Fruit fly (Drosophila melanogaster): ENCODE measurements around the gene CG31342.

The CG31342 gene

DNA sequence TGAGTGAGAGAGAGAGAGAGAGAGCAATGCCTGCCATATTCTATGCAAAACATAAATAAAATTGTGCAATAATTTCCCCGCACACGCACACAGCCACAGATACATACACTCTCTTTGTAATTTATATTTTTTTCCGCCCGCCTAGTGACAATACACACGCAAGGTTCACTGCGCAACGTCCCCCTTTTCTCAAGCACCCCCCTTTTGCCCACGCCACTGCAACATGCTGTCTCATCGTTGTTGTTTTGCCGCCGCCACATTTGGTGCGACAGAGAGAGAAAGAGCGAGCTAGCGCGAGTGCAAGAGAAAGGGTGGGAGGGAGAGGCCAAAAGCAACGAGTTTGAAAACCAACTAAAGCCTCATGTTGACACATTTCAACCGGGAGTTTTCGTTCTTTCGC, 26.5 kb downstream of the CG31342 start (continued):
- TF ChIP-seq CG2129 (GFP tag; IDR thresholded peaks at IDR 0.05; ENCODE audit: partially characterized antibody) (no peak), CG1602 (GFP tag; optimal IDR thresholded peaks at IDR 0.05) (peak; percentile 26), CG4328 (GFP tag; optimal IDR thresholded peaks at IDR 0.05) (peak; percentile 18), Doc2 (GFP tag; IDR thresholded peaks at IDR 0.05) (no peak), Hr39 (optimal IDR thresholded peaks at IDR 0.05) (no peak), hkb (optimal IDR thresholded peaks at IDR 0.05) (no peak), hkb (GFP tag; IDR thresholded peaks at IDR 0.05) (peak; percentile 60), Hsf (GFP tag; optimal IDR thresholded peaks at IDR 0.05) (peak; percentile 44), ranshi (GFP tag; IDR thresholded peaks at IDR 0.05) (peak; percentile 55; the same call in 1 of the 2 replicates), ems (GFP tag; optimal IDR thresholded peaks at IDR 0.05) (peak; percentile 61), CoRest (tag; optimal IDR thresholded peaks at IDR 0.05) (peak; percentile 55), wor (GFP tag; IDR thresholded peaks at IDR 0.05) (peak; percentile 45; the same call in 1 of the 2 replicates), MESR4 (GFP tag; optimal IDR thresholded peaks at IDR 0.05) (peak; percentile 32), CG15011 (GFP tag; optimal IDR thresholded peaks at IDR 0.05) (no peak), CG11247 (GFP tag; IDR thresholded peaks at IDR 0.05) (peak; percentile 65), pan (optimal IDR thresholded peaks at IDR 0.05) (no peak), pan (GFP tag; optimal IDR thresholded peaks at IDR 0.05 in 1 of 2, IDR thresholded peaks at IDR 0.05 in 1 of 2) (peak in 1 of 2 experiments; percentile 78), ac (GFP tag; optimal IDR thresholded peaks at IDR 0.05) (no peak), CG30403 (GFP tag; optimal IDR thresholded peaks at IDR 0.05) (peak; percentile 75), otp (GFP tag; IDR thresholded peaks at IDR 0.05) (peak; percentile 66; the same call in 1 of the 3 replicates), CG2202 (tag; optimal IDR thresholded peaks at IDR 0.05) (peak; percentile 28), lbe (GFP tag; optimal IDR thresholded peaks at IDR 0.05) (peak; percentile 76), C15 (GFP tag; IDR thresholded peaks at IDR 0.05) (no peak), CG3281 (GFP tag; optimal IDR thresholded peaks at IDR 0.05) (peak; percentile 30), fd64A (GFP tag; optimal IDR thresholded peaks at IDR 0.05) (peak; percentile 0), CG7271 (tag; optimal IDR thresholded peaks at IDR 0.05) (no peak), CG10979 (tag; optimal IDR thresholded peaks at IDR 0.05) (peak; percentile 47), CG8290 (GFP tag; optimal IDR thresholded peaks at IDR 0.05) (no peak), CG8290 (tag; optimal IDR thresholded peaks at IDR 0.05) (peak in 1 of 2 experiments; percentile 77), nom (GFP tag; optimal IDR thresholded peaks at IDR 0.05) (peak; percentile 75), tap (tag; optimal IDR thresholded peaks at IDR 0.05) (no peak), Sox100B (GFP tag; optimal IDR thresholded peaks at IDR 0.05) (no peak), ara (GFP tag; IDR thresholded peaks at IDR 0.05) (peak; percentile 62; the same call in 1 of the 2 replicates), CHES-1-like (GFP tag; optimal IDR thresholded peaks at IDR 0.05) (peak; percentile 66), Hr3 (GFP tag; optimal IDR thresholded peaks at IDR 0.05) (peak; percentile 46), CG4404 (GFP tag; IDR thresholded peaks at IDR 0.05) (no peak), CG2889 (GFP tag; IDR thresholded peaks at IDR 0.05) (peak; percentile 51; the same call in 1 of the 3 replicates), dmrt99B (tag; optimal IDR thresholded peaks at IDR 0.05) (no peak), Dek (tag; optimal IDR thresholded peaks at IDR 0.05) (peak; percentile 0), az2 (GFP tag; optimal IDR thresholded peaks at IDR 0.05) (peak; percentile 3), HLH4C (GFP tag; IDR thresholded peaks at IDR 0.05; ENCODE audit: partially characterized antibody) (no peak), disco-r (GFP tag; optimal IDR thresholded peaks at IDR 0.05) (peak; percentile 73), CG32532 (GFP tag; IDR thresholded peaks at IDR 0.05) (peak; percentile 68; the same call in 1 of the 2 replicates), schlank (tag; optimal IDR thresholded peaks at IDR 0.05) (peak; percentile 29), rib (GFP tag; IDR thresholded peaks at IDR 0.05) (peak; percentile 85), vfl (GFP tag; optimal IDR thresholded peaks at IDR 0.05) (peak; percentile 60), CG12236 (GFP tag; optimal IDR thresholded peaks at IDR 0.05) (no peak), CG4730 (GFP tag; IDR thresholded peaks at IDR 0.05) (0 out of 2 replicates have a peak, but pooled peaks have one; percentile 31), CG12659 (GFP tag; optimal IDR thresholded peaks at IDR 0.05) (peak; percentile 26), CG17361 (GFP tag; IDR thresholded peaks at IDR 0.05) (no peak), Rx (GFP tag; IDR thresholded peaks at IDR 0.05) (peak; percentile 62), CG11695 (GFP tag; IDR thresholded peaks at IDR 0.05) (0 out of 3 replicates have a peak, but pooled peaks have one; percentile 34)
